Worm (Caenorhabditis elegans): ENCODE data around the gene emc-1.

emc-1 gene

DNA sequence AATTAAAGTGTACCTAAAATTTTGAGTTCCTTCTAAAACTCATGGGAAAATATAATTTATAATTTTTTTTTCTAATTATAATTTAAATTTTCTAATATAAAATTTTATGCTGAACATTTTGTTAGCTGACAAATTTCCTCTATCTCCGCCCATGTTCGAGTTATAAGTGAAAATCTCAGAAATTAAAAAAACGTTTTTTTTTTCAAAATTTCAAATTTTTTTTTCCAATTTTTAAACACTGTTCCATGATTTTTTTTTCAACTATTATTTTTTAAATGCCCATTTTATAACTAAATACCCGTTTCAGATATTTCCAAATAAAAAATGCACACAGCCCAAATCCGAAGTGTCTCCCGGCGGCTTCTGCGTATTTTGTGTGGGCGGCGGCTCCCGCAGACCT, 18.8 kb upstream of the emc-1 start, which contains the start of gene Y51H7BR.8:
Gene Y51H7BR.8 (plus strand): TSS at position 301 of the 400 bp plus-strand sequence.
- TF ChIP-seq elt-2 (tag; optimal IDR thresholded peaks at IDR 0.05) (no peak), ztf-4 (tag; optimal IDR thresholded peaks at IDR 0.05) (no peak), pag-3 (tag; optimal IDR thresholded peaks at IDR 0.05; ENCODE audit: borderline replicate concordance, insufficient read depth) (no peak), ceh-8 (GFP tag; optimal IDR thresholded peaks at IDR 0.05) (no peak), nhr-19 (GFP tag; conservative IDR thresholded peaks at IDR 0.05) (no peak), dpl-1 (GFP tag; optimal IDR thresholded peaks at IDR 0.05) (no peak), sox-4 (tag; optimal IDR thresholded peaks at IDR 0.05) (no peak), fkh-4 (tag; optimal IDR thresholded peaks at IDR 0.05; ENCODE audit: borderline replicate concordance) (no peak), isw-1 (GFP tag; IDR thresholded peaks at IDR 0.05) (no peak), snpc-4 (tag; optimal IDR thresholded peaks at IDR 0.05) (no peak), ets-5 (GFP tag; IDR thresholded peaks at IDR 0.05) (no peak), sptf-1 (tag; optimal IDR thresholded peaks at IDR 0.05) (no peak), blmp-1 (tag; optimal IDR thresholded peaks at IDR 0.05) (no peak), nhr-237 (tag; optimal IDR thresholded peaks at IDR 0.05) (no peak), Y116A8C.19 (tag; optimal IDR thresholded peaks at IDR 0.05; ENCODE audit: borderline replicate concordance) (no peak), lin-14 (GFP tag; optimal IDR thresholded peaks at IDR 0.05) (no peak)

DNA sequence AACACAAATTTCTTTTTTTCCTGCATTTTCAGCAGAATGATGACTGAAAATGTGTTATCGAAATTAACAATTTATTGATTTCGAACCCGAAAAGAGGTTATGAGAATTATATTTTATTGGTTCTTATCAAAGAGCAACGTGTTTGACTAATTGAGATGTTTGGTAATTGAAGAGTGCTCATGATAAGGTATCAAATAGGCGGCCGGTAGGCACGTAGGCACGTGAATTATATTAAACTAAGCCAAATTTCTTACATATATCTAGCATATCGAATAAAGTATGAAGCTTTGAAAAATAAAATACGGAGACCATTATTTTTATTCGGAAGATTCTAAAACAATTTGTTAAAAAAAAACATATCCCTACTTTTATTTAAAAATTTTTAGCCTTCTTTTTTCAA, 17.2 kb upstream of the emc-1 start, which contains the start of gene math-45:
Gene math-45 (minus strand): TSS at position 101 of the 400 bp plus-strand sequence.
- no peak for TF ChIP-seq nhr-77 (tag; optimal IDR thresholded peaks at IDR 0.05)
- TF ChIP-seq blmp-1 (tag; optimal IDR thresholded peaks at IDR 0.05), result no peak
- TF ChIP-seq nhr-76 (tag; optimal IDR thresholded peaks at IDR 0.05), result no peak
- TF ChIP-seq xbp-1 (tag; optimal IDR thresholded peaks at IDR 0.05), result no peak
- no peak for TF ChIP-seq swsn-7 (tag; optimal IDR thresholded peaks at IDR 0.05)
- no peak for TF ChIP-seq unc-130 (tag; optimal IDR thresholded peaks at IDR 0.05)
- TF ChIP-seq elt-2 (tag; optimal IDR thresholded peaks at IDR 0.05), result peak; percentile 8
- no peak for TF ChIP-seq efl-1 (optimal IDR thresholded peaks at IDR 0.05)
- TF ChIP-seq efl-1 (GFP tag; optimal IDR thresholded peaks at IDR 0.05 in 1 of 2), result peak in 1 of 2 experiments; percentile 37
- no peak for TF ChIP-seq rnt-1 (tag; optimal IDR thresholded peaks at IDR 0.05)

DNA sequence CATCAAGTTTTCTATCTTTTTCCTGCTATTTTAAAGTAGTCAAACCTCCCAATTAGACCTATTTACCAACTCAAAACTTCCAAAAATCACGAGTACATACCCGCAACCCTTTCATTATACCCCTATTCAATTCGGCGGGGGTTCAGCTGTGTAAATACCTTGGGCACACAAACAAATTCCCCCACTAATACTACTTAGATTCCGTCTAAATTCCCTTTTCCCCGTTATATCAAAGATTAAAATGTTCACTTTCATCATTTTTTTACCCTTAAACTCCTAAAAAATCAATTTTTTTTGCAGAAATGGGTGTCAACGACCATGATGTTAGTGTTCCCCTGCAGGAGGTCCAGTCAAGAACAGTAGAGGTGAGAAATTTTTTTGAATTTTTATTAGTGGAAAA, 4.1 kb upstream of the emc-1 start, which contains the start of gene fdgt-1:
Gene fdgt-1 (plus strand): TSS at position 301 of the 400 bp plus-strand sequence.
- TF ChIP-seq lin-14 (GFP tag; optimal IDR thresholded peaks at IDR 0.05), result peak; percentile 1
- no peak for TF ChIP-seq zip-4 (GFP tag; optimal IDR thresholded peaks at IDR 0.05)
- no peak for TF ChIP-seq nhr-19 (GFP tag; conservative IDR thresholded peaks at IDR 0.05)
- no peak for TF ChIP-seq tbx-2 (tag; optimal IDR thresholded peaks at IDR 0.05)
- no peak for TF ChIP-seq unc-62 (GFP tag; optimal IDR thresholded peaks at IDR 0.05)
- TF ChIP-seq vab-15 (tag; optimal IDR thresholded peaks at IDR 0.05), result no peak

DNA sequence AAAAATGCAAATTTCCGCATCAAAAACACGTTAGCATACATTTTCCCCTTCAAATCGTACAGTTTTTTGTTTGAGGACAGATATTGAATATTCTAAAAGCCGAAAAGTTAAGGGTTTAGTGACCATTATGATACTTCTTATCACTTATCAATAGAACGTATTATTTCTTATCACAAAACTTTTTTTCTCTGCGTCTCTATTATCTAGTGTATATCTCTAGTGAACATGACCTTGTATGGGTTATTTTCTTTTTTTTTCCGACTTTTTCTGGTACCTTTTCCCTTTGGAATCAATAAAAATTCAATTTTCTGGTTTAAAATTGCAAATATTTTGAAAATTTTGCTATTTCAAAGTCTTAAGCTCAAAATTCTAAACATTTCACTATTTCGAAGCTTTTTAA, 3.5 kb upstream of the emc-1 start:
- TF ChIP-seq fkh-8 (tag; optimal IDR thresholded peaks at IDR 0.05) (no peak), irx-1 (tag; optimal IDR thresholded peaks at IDR 0.05) (no peak), isw-1 (GFP tag; IDR thresholded peaks at IDR 0.05) (no peak), ceh-63 (GFP tag; optimal IDR thresholded peaks at IDR 0.05) (no peak), skn-1 (tag; optimal IDR thresholded peaks at IDR 0.05) (no peak), xbp-1 (tag; optimal IDR thresholded peaks at IDR 0.05) (no peak), sup-37 (GFP tag; optimal IDR thresholded peaks at IDR 0.05) (no peak), C34B4.2 (tag; optimal IDR thresholded peaks at IDR 0.05) (no peak), nhr-11 (tag; optimal IDR thresholded peaks at IDR 0.05) (no peak), mab-9 (GFP tag; IDR thresholded peaks at IDR 0.05) (no peak), elt-3 (tag; optimal IDR thresholded peaks at IDR 0.05) (peak in 5 of 6 experiments; percentile 10 to 87 (median 33)), C16A3.4 (tag; optimal IDR thresholded peaks at IDR 0.05) (no peak), mep-1 (tag; optimal IDR thresholded peaks at IDR 0.05) (no peak), lin-14 (GFP tag; optimal IDR thresholded peaks at IDR 0.05) (peak; percentile 3), jun-1 (tag; optimal IDR thresholded peaks at IDR 0.05) (no peak), zip-4 (GFP tag; optimal IDR thresholded peaks at IDR 0.05) (no peak), dsc-1 (tag; optimal IDR thresholded peaks at IDR 0.05) (no peak), efl-3 (GFP tag; optimal IDR thresholded peaks at IDR 0.05) (no peak), mdl-1 (tag; optimal IDR thresholded peaks at IDR 0.05) (no peak), pqm-1 (tag; optimal IDR thresholded peaks at IDR 0.05) (no peak), pax-3 (tag; optimal IDR thresholded peaks at IDR 0.05) (no peak), sox-4 (tag; optimal IDR thresholded peaks at IDR 0.05) (no peak), nhr-19 (GFP tag; conservative IDR thresholded peaks at IDR 0.05) (no peak), tlp-1 (tag; optimal IDR thresholded peaks at IDR 0.05) (peak; percentile 13), elt-2 (tag; optimal IDR thresholded peaks at IDR 0.05) (peak; percentile 76), C04F5.9 (tag; optimal IDR thresholded peaks at IDR 0.05) (no peak), tbx-2 (tag; optimal IDR thresholded peaks at IDR 0.05) (no peak)
